Worm (Caenorhabditis elegans) whole organism, L4 larva: ENCODE measurements around the gene let-805.

Experiments used
- T20F7.1 ChIP-seq: fragments of 200-800 bp; sonication (Bioruptor generic); optimal IDR thresholded peaks from 2 replicates; lab custom pipeline; 2018; ENCODE audit warnings: mild to moderate bottlenecking, missing genetic modification characterization, missing compliant biosample characterization
- ZK546.5 ChIP-seq, 2 experiments: sonication (generic microtip); optimal IDR thresholded peaks; 2 replicates each; lab custom pipeline; 2017; ENCODE audit warnings: missing biosample characterization in 2 of 2, missing genetic modification characterization in 2 of 2
- fos-1 ChIP-seq: fragments of 150-350 bp; optimal IDR thresholded peaks from 2 replicates; lab custom pipeline; 2014; ENCODE audit warnings: missing biosample characterization, missing genetic modification characterization
- gei-8 ChIP-seq: fragments of 200-800 bp; sonication (Bioruptor generic); optimal IDR thresholded peaks from 2 replicates; lab custom pipeline; 2018; ENCODE audit warnings: mild to moderate bottlenecking, missing genetic modification characterization, missing compliant biosample characterization
- lin-13 ChIP-seq: fragments of 150-350 bp; optimal IDR thresholded peaks from 2 replicates; lab custom pipeline; 2014; ENCODE audit warnings: missing biosample characterization, missing genetic modification reagents, missing genetic modification characterization
- lin-15B ChIP-seq: fragments of 150-350 bp; sonication (generic microtip); optimal IDR thresholded peaks from 3 replicates; lab custom pipeline; 2014; ENCODE audit warnings: missing biosample characterization, missing genetic modification characterization
- nhr-237 ChIP-seq: sonication (generic microtip); optimal IDR thresholded peaks from 2 replicates; lab custom pipeline; 2017; ENCODE audit warnings: missing biosample characterization, missing genetic modification characterization
- nhr-77 ChIP-seq: fragments of 150-350 bp; optimal IDR thresholded peaks from 2 replicates; lab custom pipeline; 2014; ENCODE audit warnings: missing biosample characterization, missing genetic modification characterization
- pqm-1 ChIP-seq: sonication (generic microtip); optimal IDR thresholded peaks from 2 replicates; lab custom pipeline; 2017; ENCODE audit warnings: missing biosample characterization, missing genetic modification characterization
- snpc-4 ChIP-seq: fragments of 150-350 bp; optimal IDR thresholded peaks from 2 replicates; lab custom pipeline; 2014; ENCODE audit warnings: missing biosample characterization, missing genetic modification characterization
- ztf-11 ChIP-seq: fragments of 150-350 bp; optimal IDR thresholded peaks from 2 replicates; lab custom pipeline; 2014; ENCODE audit warnings: missing biosample characterization, missing genetic modification characterization

- no peak for TF ChIP-seq fos-1 (tag; lab: Kevin White, UChicago)
- TF ChIP-seq T20F7.1: no peak
- TF ChIP-seq pqm-1 (tag; lab: Kevin White, UChicago): no peak
- TF ChIP-seq nhr-77: no peak
- no peak for TF ChIP-seq nhr-237 (tag; lab: Kevin White, UChicago)
- no peak for TF ChIP-seq lin-13 (GFP tag; lab: Kevin White, UChicago)
- no peak for TF ChIP-seq snpc-4
- TF ChIP-seq gei-8 (GFP tag; lab: Kevin White, UChicago): no peak
- TF ChIP-seq ZK546.5 (tag; optimal IDR thresholded peaks at IDR 0.05; lab: Kevin White, UChicago): no peak
- TF ChIP-seq lin-15B (tag; lab: Kevin White, UChicago): no peak
- no peak for TF ChIP-seq ztf-11
Observed at ce11 chrIII:2651519-2651918, 6.4 kb upstream of the let-805 start.
